Fruit fly (Drosophila melanogaster) Kc167 (cell line): Measurements from ENCODE around the gene NTPase.

ENCODE experiments used
- Myc ChIP-seq: fragments of >200 bp; optimal IDR thresholded peaks from 2 replicates; lab custom pipeline; 2017; ENCODE audit warnings: missing external identifiers
- insv ChIP-seq: fragments of >200 bp; optimal IDR thresholded peaks from 3 replicates; lab custom pipeline; 2018; ENCODE audit warnings: missing external identifiers
- psq ChIP-seq: fragments of >200 bp; optimal IDR thresholded peaks from 2 replicates; lab custom pipeline; 2017; ENCODE audit warnings: missing external identifiers

DNA sequence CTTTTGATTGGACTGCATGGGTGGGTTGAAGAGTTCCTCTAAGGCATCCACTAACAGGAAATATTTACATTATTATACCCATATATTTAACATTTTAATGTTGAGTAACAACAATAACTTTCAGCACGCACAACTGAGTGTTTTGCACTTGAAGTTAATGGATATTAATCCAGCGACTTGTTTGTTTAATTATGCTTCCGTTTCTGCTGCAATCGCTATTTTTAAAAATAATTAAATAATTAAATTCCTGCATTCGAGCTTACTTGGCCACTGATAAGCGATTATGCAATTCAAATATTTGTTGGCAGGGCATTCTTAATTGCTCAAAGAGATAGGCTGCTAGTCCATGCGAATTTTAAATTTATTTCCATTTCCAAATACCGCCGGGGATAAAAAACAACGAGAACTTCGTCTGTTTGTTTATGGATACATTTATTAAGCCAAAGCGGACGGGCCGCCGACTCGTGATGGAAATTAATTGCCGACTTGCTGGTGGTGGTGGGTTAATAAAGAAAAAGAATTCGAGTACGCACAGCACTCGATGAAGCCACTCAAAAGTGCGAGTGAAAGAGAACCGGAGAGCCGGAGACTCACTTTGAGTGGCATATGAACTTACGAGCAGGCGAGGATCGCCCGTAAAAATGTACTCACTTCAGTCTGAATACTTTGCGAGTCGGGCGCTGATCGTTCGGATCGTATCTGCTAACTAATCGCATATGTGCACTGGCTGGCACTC, 23.6 kb downstream of the NTPase start:
- no peak for TF ChIP-seq insv (lab: Kevin White, UChicago)
- TF ChIP-seq Myc (lab: Kevin White, UChicago): no peak
- TF ChIP-seq psq: no peak
